Fruit fly (Drosophila melanogaster): ENCODE results near the gene Acp24A4.

Acp24A4 gene

dm6 chr2L:3647521-3648172, 46.1 kb downstream of the Acp24A4 start (continued):
- no peak for TF ChIP-seq Optix (GFP tag; IDR thresholded peaks at IDR 0.05)
- TF ChIP-seq CG15601 (tag; optimal IDR thresholded peaks at IDR 0.05), result peak; percentile 60
- TF ChIP-seq esg (GFP tag; conservative IDR thresholded peaks at IDR 0.05), result no peak
- TF ChIP-seq CG8944 (GFP tag; optimal IDR thresholded peaks at IDR 0.05), result no peak
- TF ChIP-seq CG18599 (GFP tag; optimal IDR thresholded peaks at IDR 0.05), result no peak
- TF ChIP-seq CG1792 (GFP tag; optimal IDR thresholded peaks at IDR 0.05), result no peak
- no peak for TF ChIP-seq CG10979 (tag; optimal IDR thresholded peaks at IDR 0.05)
- TF ChIP-seq fd102C (GFP tag; optimal IDR thresholded peaks at IDR 0.05), result no peak
- TF ChIP-seq CG34422 (GFP tag; IDR thresholded peaks at IDR 0.05), result no peak
- TF ChIP-seq z (GFP tag; IDR thresholded peaks at IDR 0.05), result no peak
- TF ChIP-seq CG34224 (GFP tag; IDR thresholded peaks at IDR 0.05; ENCODE audit: partially characterized antibody), result no peak
- TF ChIP-seq BtbVII (GFP tag; optimal IDR thresholded peaks at IDR 0.05), result no peak
- TF ChIP-seq knrl (GFP tag; IDR thresholded peaks at IDR 0.05; ENCODE audit: partially characterized antibody), result no peak
- peak; percentile 10 for TF ChIP-seq CG9727 (GFP tag; optimal IDR thresholded peaks at IDR 0.05)
- peak; percentile 16 for TF ChIP-seq org-1 (GFP tag; optimal IDR thresholded peaks at IDR 0.05)
- TF ChIP-seq CG3407 (GFP tag; optimal IDR thresholded peaks at IDR 0.05), result peak; percentile 56
- TF ChIP-seq dmrt11E (tag; optimal IDR thresholded peaks at IDR 0.05), result peak; percentile 1
- TF ChIP-seq Abd-B (GFP tag; optimal IDR thresholded peaks at IDR 0.05), result no peak
- no peak for TF ChIP-seq BEAF-32 (GFP tag; optimal IDR thresholded peaks at IDR 0.05)
- TF ChIP-seq dan (GFP tag; IDR thresholded peaks at IDR 0.05), result no peak
- TF ChIP-seq CG33557 (GFP tag; optimal IDR thresholded peaks at IDR 0.05), result peak; percentile 33
- TF ChIP-seq CG12391 (tag; optimal IDR thresholded peaks at IDR 0.05), result peak; percentile 20
- no peak for TF ChIP-seq CG31388 (GFP tag; optimal IDR thresholded peaks at IDR 0.05)
- 0 out of 2 replicates have a peak, but pooled peaks have one; percentile 30 for TF ChIP-seq Ptx1 (GFP tag; IDR thresholded peaks at IDR 0.05)
- TF ChIP-seq CG4424 (GFP tag; optimal IDR thresholded peaks at IDR 0.05), result peak; percentile 16
- TF ChIP-seq Vsx1 (GFP tag; optimal IDR thresholded peaks at IDR 0.05), result peak; percentile 34
- peak; percentile 9 for TF ChIP-seq CG11723 (GFP tag; optimal IDR thresholded peaks at IDR 0.05)
- no peak for TF ChIP-seq pho (GFP tag; optimal IDR thresholded peaks at IDR 0.05)
- peak; percentile 7 for TF ChIP-seq CG7987 (GFP tag; optimal IDR thresholded peaks at IDR 0.05)
- TF ChIP-seq PHDP (tag; optimal IDR thresholded peaks at IDR 0.05), result peak; percentile 31
- TF ChIP-seq Med (GFP tag), result peak; percentile 64
- TF ChIP-seq CG12942 (GFP tag; optimal IDR thresholded peaks at IDR 0.05), result no peak
- TF ChIP-seq CG7357 (GFP tag; IDR thresholded peaks at IDR 0.05), result no peak
- no peak for TF ChIP-seq H15 (GFP tag; IDR thresholded peaks at IDR 0.05)
- no peak for TF ChIP-seq CG1024 (GFP tag; IDR thresholded peaks at IDR 0.05)
- TF ChIP-seq Hr78 (GFP tag; optimal IDR thresholded peaks at IDR 0.05), result peak in 1 of 2 experiments; percentile 47
- TF ChIP-seq gem (tag; optimal IDR thresholded peaks at IDR 0.05), result peak; percentile 24
- no peak for TF ChIP-seq tx (GFP tag; optimal IDR thresholded peaks at IDR 0.05)
- no peak for TF ChIP-seq CG6175 (GFP tag; IDR thresholded peaks at IDR 0.05)
- no peak for TF ChIP-seq nau (GFP tag; optimal IDR thresholded peaks at IDR 0.05)
- TF ChIP-seq sug (tag; optimal IDR thresholded peaks at IDR 0.05), result no peak
- TF ChIP-seq Asciz (GFP tag; optimal IDR thresholded peaks at IDR 0.05), result peak; percentile 54
- TF ChIP-seq CG11093 (GFP tag; IDR thresholded peaks at IDR 0.05), result no peak
- no peak for TF ChIP-seq Hand (GFP tag; optimal IDR thresholded peaks at IDR 0.05)
- no peak for TF ChIP-seq CG16813 (GFP tag; IDR thresholded peaks at IDR 0.05; ENCODE audit: partially characterized antibody)
- TF ChIP-seq Ssrp (tag; optimal IDR thresholded peaks at IDR 0.05), result no peak
- no peak for TF ChIP-seq crc (GFP tag; optimal IDR thresholded peaks at IDR 0.05)
- TF ChIP-seq Sox102F (GFP tag; optimal IDR thresholded peaks at IDR 0.05), result peak; percentile 14
- no peak for TF ChIP-seq CG9876 (GFP tag; optimal IDR thresholded peaks at IDR 0.05)

Data from whole organism, embryonic.